Fruit fly (Drosophila melanogaster): Measurements from ENCODE around the gene Cad96Cb.
A peak's percentile ranks its signal among the peaks of the same experiment; 100 is the strongest.

The Cad96Cb gene

DNA sequence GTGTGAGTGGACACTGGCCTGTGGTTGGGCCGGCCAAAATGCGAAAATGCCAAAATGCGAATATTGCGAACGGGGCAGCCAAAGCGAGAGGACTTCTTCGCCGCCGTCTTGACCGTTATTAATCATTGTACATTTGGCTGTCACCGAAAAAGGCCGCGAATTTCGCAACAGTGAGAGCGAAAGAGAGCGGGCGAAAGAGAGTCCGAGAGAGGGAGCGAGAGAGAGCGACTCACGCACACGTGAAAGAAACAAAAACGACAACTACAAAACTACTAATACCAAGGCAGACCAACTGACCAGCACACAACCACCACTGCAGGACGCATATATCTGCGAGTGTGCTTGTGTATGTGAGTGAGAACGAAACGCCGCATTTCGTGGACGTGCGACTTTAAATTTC lies 47.6 kb downstream of the Cad96Cb start:
- TF ChIP-seq N (GFP tag; optimal IDR thresholded peaks at IDR 0.05), result peak; percentile 67
- TF ChIP-seq Dfd (GFP tag; optimal IDR thresholded peaks at IDR 0.05), result no peak

DNA sequence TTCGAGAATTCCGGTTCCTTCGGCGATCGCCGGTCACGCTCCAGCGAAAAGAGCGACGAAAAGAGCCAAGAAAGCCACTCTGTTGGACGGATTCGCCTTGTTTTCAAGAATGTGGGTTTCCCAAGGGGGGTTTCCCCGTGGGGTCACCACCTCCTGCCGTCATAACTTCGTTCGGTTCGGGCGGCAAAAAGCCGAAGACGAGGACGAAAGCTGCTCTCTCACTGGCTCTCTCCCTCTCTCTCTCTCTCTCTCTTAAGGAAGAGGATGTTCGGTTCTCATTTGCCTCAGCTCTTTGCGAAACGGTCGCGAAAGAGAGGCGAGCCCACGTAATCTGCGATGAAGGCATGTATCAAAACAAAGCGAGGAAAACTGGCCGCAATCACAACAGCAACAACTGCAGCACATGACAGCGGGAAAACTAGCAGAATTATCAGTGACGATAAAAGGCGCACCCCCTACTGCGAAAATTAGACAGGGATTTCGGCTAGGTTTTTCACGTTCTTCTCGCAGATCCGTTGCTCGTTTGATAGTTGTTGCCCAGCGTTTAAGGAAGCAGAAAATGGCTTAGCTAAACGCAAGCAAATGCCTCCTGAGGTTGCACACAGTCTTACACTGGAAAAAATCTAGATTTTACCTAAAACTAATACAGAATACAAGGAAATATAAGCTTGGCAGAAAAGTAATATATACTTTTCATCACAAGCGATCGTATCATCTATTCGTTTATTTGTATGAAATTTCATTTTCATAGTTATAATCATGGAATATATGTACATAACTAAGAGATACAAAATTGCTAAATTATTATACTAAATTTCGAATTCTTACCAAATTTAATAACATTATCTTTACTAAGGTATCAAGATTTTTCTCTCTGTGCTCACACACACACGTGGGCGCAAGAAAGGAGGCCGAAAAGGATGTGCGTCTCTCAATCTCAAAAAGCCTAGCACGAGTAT lies 48.4 kb downstream of the Cad96Cb start, which contains the start of gene dan:
Gene dan, plus strand, starts transcription at position 900 of the 959 bp plus-strand sequence.
- peak; percentile 43 for TF ChIP-seq h (GFP tag; optimal IDR thresholded peaks at IDR 0.05)
- TF ChIP-seq Abd-B (GFP tag; optimal IDR thresholded peaks at IDR 0.05), result no peak
- no peak for TF ChIP-seq usp (GFP tag; optimal IDR thresholded peaks at IDR 0.05)
- peak; percentile 89 to 91 for TF ChIP-seq dl (GFP tag; optimal IDR thresholded peaks at IDR 0.05; ENCODE audit: insufficient read depth in 1 of 2, partially characterized antibody in 2 of 2)
- TF ChIP-seq pan (optimal IDR thresholded peaks at IDR 0.05), result no peak
- peak; percentile 30 for TF ChIP-seq OdsH (GFP tag; optimal IDR thresholded peaks at IDR 0.05)
- TF ChIP-seq Hr78 (GFP tag; optimal IDR thresholded peaks at IDR 0.05), result no peak
- no peak for TF ChIP-seq jim (GFP tag; optimal IDR thresholded peaks at IDR 0.05)
- TF ChIP-seq tai (GFP tag; optimal IDR thresholded peaks at IDR 0.05), result no peak
- no peak for TF ChIP-seq Myc (optimal IDR thresholded peaks at IDR 0.05)
- peak; percentile 53 for TF ChIP-seq psq (GFP tag; optimal IDR thresholded peaks at IDR 0.05)
- TF ChIP-seq Rel (GFP tag; optimal IDR thresholded peaks at IDR 0.05), result no peak
- peak; percentile 82 for TF ChIP-seq Rel (tag; optimal IDR thresholded peaks at IDR 0.05)
- no peak for TF ChIP-seq GATAd (GFP tag; optimal IDR thresholded peaks at IDR 0.05)
- peak; percentile 67 for TF ChIP-seq Vsx2 (GFP tag; optimal IDR thresholded peaks at IDR 0.05; ENCODE audit: partially characterized antibody)
- no peak for TF ChIP-seq woc (GFP tag; optimal IDR thresholded peaks at IDR 0.05)
- no peak for TF ChIP-seq Dfd (GFP tag; optimal IDR thresholded peaks at IDR 0.05)
- no peak for TF ChIP-seq sage (GFP tag; optimal IDR thresholded peaks at IDR 0.05)
- no peak for TF ChIP-seq Jra (GFP tag; optimal IDR thresholded peaks at IDR 0.05)
- no peak for TF ChIP-seq CG9705 (GFP tag; optimal IDR thresholded peaks at IDR 0.05)
- peak in 1 of 2 experiments; percentile 71 for TF ChIP-seq foxo (GFP tag; optimal IDR thresholded peaks at IDR 0.05)
- peak; percentile 92 for TF ChIP-seq Dif (GFP tag; optimal IDR thresholded peaks at IDR 0.05; ENCODE audit: partially characterized antibody)
- peak; percentile 43 for TF ChIP-seq HLH106 (tag; optimal IDR thresholded peaks at IDR 0.05)
- peak; percentile 63 for TF ChIP-seq Sp1 (GFP tag; optimal IDR thresholded peaks at IDR 0.05)
- no peak for TF ChIP-seq N (GFP tag; optimal IDR thresholded peaks at IDR 0.05)
- no peak for TF ChIP-seq CG32264 (GFP tag; optimal IDR thresholded peaks at IDR 0.05)
- peak; percentile 36 for TF ChIP-seq rgr (GFP tag; optimal IDR thresholded peaks at IDR 0.05)
- TF ChIP-seq fru (GFP tag; optimal IDR thresholded peaks at IDR 0.05), result peak; percentile 41
- TF ChIP-seq dsf (GFP tag; optimal IDR thresholded peaks at IDR 0.05; ENCODE audit: borderline replicate concordance), result no peak
- TF ChIP-seq Hnf4 (GFP tag; optimal IDR thresholded peaks at IDR 0.05), result peak; percentile 7
- TF ChIP-seq br (GFP tag; optimal IDR thresholded peaks at IDR 0.05), result no peak
- TF ChIP-seq brk (GFP tag; optimal IDR thresholded peaks at IDR 0.05), result no peak
- TF ChIP-seq Hr83 (GFP tag; optimal IDR thresholded peaks at IDR 0.05; ENCODE audit: poor library complexity, severe bottlenecking), result peak; percentile 38
- no peak for TF ChIP-seq dmrt93B (GFP tag; optimal IDR thresholded peaks at IDR 0.05)
- TF ChIP-seq sv (GFP tag; optimal IDR thresholded peaks at IDR 0.05), result no peak
- TF ChIP-seq CrebA (GFP tag; optimal IDR thresholded peaks at IDR 0.05; ENCODE audit: borderline replicate concordance), result no peak
- no peak for TF ChIP-seq Mio (GFP tag; optimal IDR thresholded peaks at IDR 0.05)
- no peak for TF ChIP-seq lola (GFP tag; optimal IDR thresholded peaks at IDR 0.05)
- TF ChIP-seq ey (GFP tag; optimal IDR thresholded peaks at IDR 0.05), result no peak

Data from whole organism, wandering third instar larva.